Fruit fly (Drosophila melanogaster) whole organism, embryonic: ENCODE results near the gene Piezo.

Source experiments
- Bgb ChIP-seq: fragments of 200-800 bp; sonication (Bioruptor generic); IDR thresholded peaks from 2 replicates; pipeline ENCODE4 v1.3.6; 2022; ENCODE audit warnings: missing biosample characterization, missing genetic modification characterization; ENCODE audit not compliant: partially characterized antibody
- Bteb2 ChIP-seq: fragments of 200-800 bp; sonication (Bioruptor generic); optimal IDR thresholded peaks from 2 replicates; lab custom pipeline; 2016; ENCODE audit warnings: missing biosample characterization, missing genetic modification characterization
- CG11247 ChIP-seq: fragments of 200-800 bp; sonication (Bioruptor generic); IDR thresholded peaks from 2 replicates; pipeline ENCODE4 v1.3.6; 2022; ENCODE audit warnings: missing biosample characterization, missing genetic modification characterization
- CG11723 ChIP-seq: fragments of 200-800 bp; sonication (Bioruptor generic); optimal IDR thresholded peaks from 2 replicates; lab custom pipeline; 2017; ENCODE audit warnings: missing biosample characterization, mild to moderate bottlenecking, missing genetic modification characterization
- CG12769 ChIP-seq: fragments of 200-800 bp; sonication (Bioruptor generic); optimal IDR thresholded peaks from 2 replicates; lab custom pipeline; 2019; ENCODE audit warnings: missing biosample characterization, mild to moderate bottlenecking, missing genetic modification characterization, moderate library complexity
- CG13894 ChIP-seq: fragments of 200-800 bp; sonication (Bioruptor generic); optimal IDR thresholded peaks from 3 replicates; lab custom pipeline; 2018; ENCODE audit warnings: missing biosample characterization, mild to moderate bottlenecking, missing genetic modification characterization, moderate library complexity
- CG14710 ChIP-seq: fragments of 200-800 bp; sonication (Bioruptor generic); optimal IDR thresholded peaks from 3 replicates; lab custom pipeline; 2019; ENCODE audit warnings: missing biosample characterization, mild to moderate bottlenecking, missing genetic modification characterization, moderate library complexity
- CG17612 ChIP-seq: fragments of 200-800 bp; sonication (Bioruptor generic); IDR thresholded peaks from 2 replicates; pipeline ENCODE4 v1.3.6; 2022; ENCODE audit warnings: missing biosample characterization, missing genetic modification characterization
- CG2202 ChIP-seq: fragments of 200-800 bp; sonication (Bioruptor generic); optimal IDR thresholded peaks from 2 replicates; lab custom pipeline; 2018; ENCODE audit warnings: missing biosample characterization, mild to moderate bottlenecking, missing genetic modification characterization
- CG30431 ChIP-seq: fragments of 200-800 bp; sonication (Bioruptor generic); optimal IDR thresholded peaks from 2 replicates; lab custom pipeline; 2017; ENCODE audit warnings: missing biosample characterization, missing genetic modification characterization
- CG33213 ChIP-seq: fragments of 200-800 bp; sonication (Bioruptor generic); optimal IDR thresholded peaks from 3 replicates; lab custom pipeline; 2016; ENCODE audit warnings: missing biosample characterization, missing genetic modification characterization
- CG3838 ChIP-seq: fragments of 200-800 bp; sonication (Bioruptor generic); optimal IDR thresholded peaks from 3 replicates; lab custom pipeline; 2016; ENCODE audit warnings: missing biosample characterization, missing genetic modification characterization
- CG4854 ChIP-seq: fragments of 200-800 bp; sonication (Bioruptor generic); optimal IDR thresholded peaks from 2 replicates; lab custom pipeline; 2016; ENCODE audit warnings: missing biosample characterization, missing genetic modification characterization, inconsistent platforms
- CG7556 ChIP-seq: fragments of 200-800 bp; sonication (Bioruptor generic); optimal IDR thresholded peaks from 2 replicates; lab custom pipeline; 2017; ENCODE audit warnings: missing biosample characterization, mild to moderate bottlenecking, missing genetic modification characterization
- CG7963 ChIP-seq: fragments of 200-800 bp; sonication (Bioruptor generic); IDR thresholded peaks from 3 replicates; pipeline ENCODE4 v1.3.6; 2022; ENCODE audit warnings: missing biosample characterization, missing genetic modification characterization; ENCODE audit not compliant: partially characterized antibody
- CG8765 ChIP-seq: fragments of 200-800 bp; sonication (Bioruptor generic); IDR thresholded peaks from 2 replicates; pipeline ENCODE4 v1.3.6; 2022; ENCODE audit warnings: missing biosample characterization, missing genetic modification characterization
- CG9609 ChIP-seq: fragments of 200-800 bp; sonication (Bioruptor generic); optimal IDR thresholded peaks from 3 replicates; lab custom pipeline; 2016; ENCODE audit warnings: missing biosample characterization, missing genetic modification characterization
- D ChIP-seq, 2 experiments: fragments of 200-800 bp in 1 of 2; fragments of >200 bp in 1 of 2; sonication (Bioruptor generic) in 1 of 2; optimal IDR thresholded peaks; 2 replicates in 1 of 2; 3 replicates in 1 of 2; lab custom pipeline; 2017; ENCODE audit warnings: mild to moderate bottlenecking in 1 of 2, missing biosample characterization in 1 of 2, missing genetic modification characterization in 1 of 2, missing genetic modification reagents in 1 of 2
- Dek ChIP-seq: fragments of 200-800 bp; sonication (Bioruptor generic); optimal IDR thresholded peaks from 3 replicates; lab custom pipeline; 2019; ENCODE audit warnings: missing biosample characterization, mild to moderate bottlenecking, missing genetic modification characterization, moderate library complexity
- Doc3 ChIP-seq: fragments of 200-800 bp; sonication (Bioruptor generic); IDR thresholded peaks from 3 replicates; pipeline ENCODE4 v1.3.6; 2022; ENCODE audit warnings: missing biosample characterization, missing genetic modification characterization; ENCODE audit not compliant: partially characterized antibody
- Elba2 ChIP-seq: fragments of 200-800 bp; sonication (Bioruptor generic); optimal IDR thresholded peaks from 3 replicates; lab custom pipeline; 2016; ENCODE audit warnings: missing biosample characterization, missing genetic modification characterization
- NFAT ChIP-seq: fragments of 200-800 bp; sonication (Bioruptor generic); IDR thresholded peaks from 2 replicates; pipeline ENCODE4 v1.3.6; 2022; ENCODE audit warnings: missing biosample characterization, missing genetic modification characterization
- Nf-YC ChIP-seq: fragments of 200-800 bp; optimal IDR thresholded peaks from 3 replicates; lab custom pipeline; 2019; ENCODE audit warnings: missing biosample characterization, mild to moderate bottlenecking, missing genetic modification characterization, moderate library complexity
- NfI ChIP-seq: fragments of 200-800 bp; sonication (Bioruptor generic); optimal IDR thresholded peaks from 3 replicates; lab custom pipeline; 2018; ENCODE audit warnings: missing biosample characterization, mild to moderate bottlenecking, missing genetic modification characterization, moderate library complexity
- Oaz ChIP-seq: fragments of 200-800 bp; sonication (Bioruptor generic); IDR thresholded peaks from 2 replicates; pipeline ENCODE4 v1.3.6; 2022; ENCODE audit warnings: missing biosample characterization, missing genetic modification characterization
- Oli ChIP-seq: fragments of 200-800 bp; sonication (Bioruptor generic); optimal IDR thresholded peaks from 2 replicates; lab custom pipeline; 2018; ENCODE audit warnings: missing biosample characterization, mild to moderate bottlenecking, missing genetic modification characterization, moderate library complexity
- Optix ChIP-seq: fragments of 200-800 bp; sonication (Bioruptor generic); IDR thresholded peaks from 3 replicates; pipeline ENCODE4 v1.3.6; 2022; ENCODE audit warnings: missing biosample characterization, missing genetic modification characterization
- Six4 ChIP-seq: fragments of 200-800 bp; sonication (Bioruptor generic); optimal IDR thresholded peaks from 2 replicates; lab custom pipeline; 2016; ENCODE audit warnings: missing biosample characterization, missing genetic modification characterization
- Trl ChIP-seq, 3 experiments: fragments of >200 bp in 2 of 3; fragments of 200-800 bp in 1 of 3; sonication (Bioruptor generic) in 1 of 3; optimal IDR thresholded peaks; 2 replicates in 1 of 3; 3 replicates in 2 of 3; lab custom pipeline; 2016 to 2017; ENCODE audit warnings: missing biosample characterization in 1 of 3, missing genetic modification characterization in 1 of 3
- ato ChIP-seq: fragments of 200-800 bp; sonication (Bioruptor generic); IDR thresholded peaks from 2 replicates; pipeline ENCODE4 v1.3.6; 2022; ENCODE audit warnings: missing biosample characterization, missing genetic modification characterization; ENCODE audit not compliant: partially characterized antibody
- bcd ChIP-seq: fragments of 200-800 bp; sonication (Bioruptor generic); optimal IDR thresholded peaks from 2 replicates; lab custom pipeline; 2017; ENCODE audit warnings: missing biosample characterization, mild to moderate bottlenecking, missing genetic modification characterization
- chinmo ChIP-seq: fragments of 200-800 bp; sonication (Bioruptor generic); IDR thresholded peaks from 4 replicates; pipeline ENCODE4 v1.3.6; 2022; ENCODE audit warnings: missing biosample characterization, missing genetic modification characterization; ENCODE audit not compliant: partially characterized antibody
- dan ChIP-seq: fragments of 200-800 bp; sonication (Bioruptor generic); IDR thresholded peaks from 2 replicates; pipeline ENCODE4 v1.3.6; 2022; ENCODE audit warnings: missing biosample characterization, missing genetic modification characterization
- fd96Cb ChIP-seq: fragments of 200-800 bp; sonication (Bioruptor generic); optimal IDR thresholded peaks from 2 replicates; lab custom pipeline; 2018; ENCODE audit warnings: missing biosample characterization, mild to moderate bottlenecking, missing genetic modification characterization, moderate library complexity
- gcm2 ChIP-seq: fragments of 200-800 bp; sonication (Bioruptor generic); optimal IDR thresholded peaks from 2 replicates; lab custom pipeline; 2016; ENCODE audit warnings: missing biosample characterization, missing genetic modification characterization
- her ChIP-seq: fragments of 200-800 bp; sonication (Bioruptor generic); optimal IDR thresholded peaks from 2 replicates; lab custom pipeline; 2016; ENCODE audit warnings: missing biosample characterization, missing genetic modification characterization
- ind ChIP-seq: fragments of 200-800 bp; sonication (Bioruptor generic); optimal IDR thresholded peaks from 3 replicates; lab custom pipeline; 2016; ENCODE audit warnings: missing biosample characterization, missing genetic modification characterization
- inv ChIP-seq: fragments of 200-800 bp; sonication (Bioruptor generic); IDR thresholded peaks from 2 replicates; pipeline ENCODE4 v1.3.6; 2022; ENCODE audit warnings: missing biosample characterization, missing genetic modification characterization; ENCODE audit not compliant: partially characterized antibody
- knrl ChIP-seq: fragments of 200-800 bp; sonication (Bioruptor generic); IDR thresholded peaks from 3 replicates; pipeline ENCODE4 v1.3.6; 2022; ENCODE audit warnings: missing biosample characterization, missing genetic modification characterization; ENCODE audit not compliant: partially characterized antibody
- mirr ChIP-seq: fragments of 200-800 bp; sonication (Bioruptor generic); optimal IDR thresholded peaks from 3 replicates; lab custom pipeline; 2018; ENCODE audit warnings: missing biosample characterization, mild to moderate bottlenecking, missing genetic modification characterization
- mld ChIP-seq: fragments of 200-800 bp; sonication (Bioruptor generic); IDR thresholded peaks from 3 replicates; pipeline ENCODE4 v1.3.6; 2022; ENCODE audit warnings: missing biosample characterization, missing genetic modification characterization; ENCODE audit not compliant: partially characterized antibody
- pb ChIP-seq: fragments of 200-800 bp; sonication (Bioruptor generic); optimal IDR thresholded peaks from 3 replicates; lab custom pipeline; 2016; ENCODE audit warnings: missing biosample characterization, missing genetic modification characterization
- peb ChIP-seq: fragments of 200-800 bp; sonication (Bioruptor generic); IDR thresholded peaks from 2 replicates; pipeline ENCODE4 v1.3.6; 2022; ENCODE audit warnings: missing biosample characterization, missing genetic modification characterization
- sob ChIP-seq: fragments of 200-800 bp; sonication (Bioruptor generic); IDR thresholded peaks from 2 replicates; pipeline ENCODE4 v1.3.6; 2022; ENCODE audit warnings: missing biosample characterization, missing genetic modification characterization
- ssp ChIP-seq: fragments of 200-800 bp; sonication (Bioruptor generic); IDR thresholded peaks from 2 replicates; pipeline ENCODE4 v1.3.6; 2022; ENCODE audit warnings: missing biosample characterization, missing genetic modification characterization
- unc-4 ChIP-seq: fragments of 200-800 bp; sonication (Bioruptor generic); IDR thresholded peaks from 2 replicates; pipeline ENCODE4 v1.3.6; 2022; ENCODE audit warnings: missing biosample characterization, missing genetic modification characterization; ENCODE audit not compliant: partially characterized antibody
- yki ChIP-seq: fragments of >200 bp; optimal IDR thresholded peaks from 3 replicates; lab custom pipeline; 2018

Piezo gene

DNA sequence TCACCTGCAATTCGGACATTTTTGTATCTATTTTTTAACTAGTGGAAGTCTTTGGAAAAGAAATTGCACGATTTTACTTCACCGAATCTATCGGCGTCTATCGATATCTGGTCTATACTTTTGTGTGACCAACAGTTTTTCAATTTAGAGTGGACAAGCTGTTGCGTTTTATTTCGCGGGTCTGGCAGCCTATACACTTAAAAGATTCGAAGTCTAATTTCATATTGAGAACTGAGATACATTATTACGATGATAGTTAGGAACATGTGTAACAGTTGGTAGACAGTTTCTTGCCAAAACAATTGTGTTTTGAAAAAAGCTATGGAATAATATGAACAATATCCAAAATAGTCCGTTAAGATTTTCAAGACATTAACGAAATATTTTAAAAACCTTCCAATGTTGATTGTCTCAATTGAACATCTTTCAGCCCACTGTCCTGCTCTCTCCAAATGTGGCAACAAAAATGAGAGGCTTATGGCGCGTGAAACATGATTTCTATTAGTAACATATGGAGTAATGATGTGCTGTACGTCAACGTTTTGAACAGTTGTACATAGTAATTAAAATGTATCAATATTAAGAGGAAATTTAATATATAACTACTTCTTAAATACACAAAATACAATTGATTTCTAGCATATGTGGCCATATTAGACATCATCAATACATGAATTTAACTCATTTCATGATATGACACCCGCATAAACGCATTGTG lies 407 bp upstream of the Piezo start, which contains the start of gene Acbp1 (continued):
- TF ChIP-seq Elba2 (GFP tag; lab: Kevin White, UChicago) (peak; percentile 60), gcm2 (peak; percentile 82), her (GFP tag; lab: Kevin White, UChicago) (peak; percentile 95), CG11247 (peak; percentile 89), pb (GFP tag; lab: Kevin White, UChicago) (peak; percentile 90), CG7556 (GFP tag; lab: Kevin White, UChicago) (peak; percentile 98), CG3838 (peak; percentile 82), dan (GFP tag; lab: Robert Waterston, UW) (no peak), yki (lab: Kevin White, UChicago) (peak; percentile 65), Oli (tag; lab: Kevin White, UChicago) (peak; percentile 96), CG8765 (no peak; the same call in 1 of the 2 replicates), Doc3 (GFP tag; lab: Robert Waterston, UW) (peak; percentile 80), CG4854 (peak; percentile 88), CG14710 (tag; lab: Kevin White, UChicago) (peak; percentile 98), Bteb2 (GFP tag; lab: Kevin White, UChicago) (peak; percentile 92), D (optimal IDR thresholded peaks at IDR 0.05; lab: Kevin White, UChicago) (no peak), D (GFP tag; optimal IDR thresholded peaks at IDR 0.05; lab: Kevin White, UChicago) (peak; percentile 95), unc-4 (GFP tag; lab: Robert Waterston, UW) (peak; percentile 89), Optix (GFP tag; lab: Robert Waterston, UW) (peak; percentile 68; the same call in 1 of the 3 replicates), CG7963 (peak; percentile 68; the same call in 2 of the 3 replicates), CG17612 (GFP tag; lab: Robert Waterston, UW) (peak; percentile 80), Oaz (GFP tag; lab: Robert Waterston, UW) (peak; percentile 76), CG13894 (peak; percentile 98), peb (GFP tag; lab: Robert Waterston, UW) (peak; percentile 58; the same call in 1 of the 2 replicates), CG30431 (peak; percentile 84), Six4 (peak; percentile 93), NfI (GFP tag; lab: Kevin White, UChicago) (peak; percentile 95), fd96Cb (tag; lab: Kevin White, UChicago) (peak; percentile 92), inv (GFP tag; lab: Robert Waterston, UW) (peak; percentile 64), mirr (GFP tag; lab: Kevin White, UChicago) (peak; percentile 97), CG2202 (peak; percentile 98), mld (peak; percentile 81; the same call in 2 of the 3 replicates), sob (peak; percentile 94), knrl (peak; percentile 77), Bgb (GFP tag; lab: Robert Waterston, UW) (peak; percentile 83), chinmo (peak; percentile 57; the same call in 1 of the 4 replicates), bcd (GFP tag; lab: Kevin White, UChicago) (peak; percentile 92), ind (GFP tag; lab: Kevin White, UChicago) (peak; percentile 92), Trl (optimal IDR thresholded peaks at IDR 0.05; lab: Kevin White, UChicago) (peak; percentile 82 to 93), Trl (GFP tag; optimal IDR thresholded peaks at IDR 0.05; lab: Kevin White, UChicago) (peak; percentile 97), Dek (tag; lab: Kevin White, UChicago) (peak; percentile 94), CG9609 (peak; percentile 96), CG12769 (peak; percentile 97), ato (GFP tag; lab: Robert Waterston, UW) (peak; percentile 68), NFAT (GFP tag; lab: Robert Waterston, UW) (peak; percentile 88), ssp (GFP tag; lab: Robert Waterston, UW) (peak; percentile 87), Nf-YC (tag; lab: Kevin White, UChicago) (peak; percentile 93), CG33213 (GFP tag; lab: Kevin White, UChicago) (peak; percentile 95), CG11723 (GFP tag; lab: Kevin White, UChicago) (peak; percentile 96)
